Worm (Caenorhabditis elegans) whole organism, L1 larva: ENCODE results near the gene str-255.

Source experiments
- C04F5.9 ChIP-seq: sonication (generic microtip); optimal IDR thresholded peaks from 2 replicates; lab custom pipeline; 2016; ENCODE audit warnings: missing genetic modification characterization, missing compliant biosample characterization
- C16A3.4 ChIP-seq: fragments of 150-350 bp; optimal IDR thresholded peaks from 2 replicates; lab custom pipeline; 2014; ENCODE audit warnings: missing biosample characterization, missing genetic modification characterization
- F16B12.6 ChIP-seq: fragments of 150-350 bp; optimal IDR thresholded peaks from 2 replicates; lab custom pipeline; 2014; ENCODE audit warnings: missing biosample characterization, missing genetic modification characterization
- aha-1 ChIP-seq: fragments of 150-350 bp; optimal IDR thresholded peaks from 2 replicates; lab custom pipeline; 2014; ENCODE audit warnings: missing biosample characterization, missing genetic modification characterization
- blmp-1 ChIP-seq: fragments of 150-350 bp; optimal IDR thresholded peaks from 2 replicates; lab custom pipeline; 2014; ENCODE audit warnings: missing biosample characterization, missing genetic modification characterization
- ceh-63 ChIP-seq: fragments of 200-800 bp; sonication (Bioruptor generic); optimal IDR thresholded peaks from 2 replicates; lab custom pipeline; 2018; ENCODE audit warnings: mild to moderate bottlenecking, missing genetic modification characterization, missing compliant biosample characterization
- ceh-8 ChIP-seq: fragments of 200-800 bp; sonication (Bioruptor generic); optimal IDR thresholded peaks from 2 replicates; lab custom pipeline; 2018; ENCODE audit warnings: mild to moderate bottlenecking, missing genetic modification characterization, moderate library complexity, missing compliant biosample characterization
- ceh-82 ChIP-seq, 3 experiments: fragments of 150-350 bp in 1 of 3; sonication (generic microtip) in 2 of 3; optimal IDR thresholded peaks; 2 replicates each; lab custom pipeline; 2014 to 2017; ENCODE audit warnings: missing biosample characterization in 3 of 3, missing genetic modification characterization in 3 of 3
- dpl-1 ChIP-seq, 3 experiments: fragments of 150-350 bp in 2 of 3; sonication (generic microtip) in 1 of 3; optimal IDR thresholded peaks; 2 replicates each; lab custom pipeline; 2014 to 2017; ENCODE audit warnings: missing biosample characterization in 3 of 3, missing genetic modification characterization in 3 of 3, missing genetic modification reagents in 3 of 3
- dsc-1 ChIP-seq: sonication (generic microtip); optimal IDR thresholded peaks from 2 replicates; lab custom pipeline; 2016; ENCODE audit warnings: mild to moderate bottlenecking, missing genetic modification characterization, missing compliant biosample characterization
- efl-1 ChIP-seq, 4 experiments: fragments of 150-350 bp; optimal IDR thresholded peaks in 3 of 4; peaks in 1 of 4; 1 replicate in 1 of 4; 2 replicates in 3 of 4; lab custom pipeline; 2014; ENCODE audit warnings: missing biosample characterization in 2 of 4, missing genetic modification characterization in 2 of 4, missing genetic modification reagents in 2 of 4
- efl-3 ChIP-seq: fragments of 200-800 bp; sonication (Bioruptor generic); optimal IDR thresholded peaks from 2 replicates; lab custom pipeline; 2018; ENCODE audit warnings: mild to moderate bottlenecking, missing genetic modification characterization, missing compliant biosample characterization
- egl-27 ChIP-seq, 2 experiments: fragments of 150-350 bp in 1 of 2; sonication (generic microtip); optimal IDR thresholded peaks; 3 replicates each; lab custom pipeline; 2017 to 2018; ENCODE audit warnings: missing biosample characterization in 2 of 2, missing genetic modification characterization in 2 of 2, missing genetic modification reagents in 2 of 2
- elt-2 ChIP-seq: sonication (generic microtip); optimal IDR thresholded peaks from 2 replicates; lab custom pipeline; 2016; ENCODE audit warnings: missing genetic modification characterization, mild to moderate bottlenecking, inconsistent platforms, missing compliant biosample characterization, missing genetic modification reagents
- elt-3 ChIP-seq, 6 experiments: fragments of 150-350 bp in 1 of 6; sonication (generic microtip); optimal IDR thresholded peaks; 2 replicates each; lab custom pipeline; 2017 to 2018; ENCODE audit warnings: missing biosample characterization in 6 of 6, missing genetic modification characterization in 6 of 6, inconsistent platforms in 1 of 6
- fkh-10 ChIP-seq: sonication (generic microtip); optimal IDR thresholded peaks from 2 replicates; lab custom pipeline; 2017; ENCODE audit warnings: missing biosample characterization, missing genetic modification reagents, missing genetic modification characterization
- fkh-8 ChIP-seq: sonication (generic microtip); optimal IDR thresholded peaks from 2 replicates; lab custom pipeline; 2016; ENCODE audit warnings: mild to moderate bottlenecking, missing genetic modification characterization, missing compliant biosample characterization
- fos-1 ChIP-seq: fragments of 150-350 bp; optimal IDR thresholded peaks from 2 replicates; lab custom pipeline; 2014; ENCODE audit warnings: missing biosample characterization, missing genetic modification characterization
- hlh-17 ChIP-seq: fragments of 200-800 bp; sonication (Bioruptor generic); optimal IDR thresholded peaks from 2 replicates; lab custom pipeline; 2018; ENCODE audit warnings: missing genetic modification characterization, mild to moderate bottlenecking, missing compliant biosample characterization, moderate library complexity, borderline replicate concordance
- hlh-4 ChIP-seq: sonication (generic microtip); optimal IDR thresholded peaks from 2 replicates; lab custom pipeline; 2016; ENCODE audit warnings: mild to moderate bottlenecking, missing genetic modification characterization, missing compliant biosample characterization
- irx-1 ChIP-seq: sonication (generic microtip); optimal IDR thresholded peaks from 2 replicates; lab custom pipeline; 2016; ENCODE audit warnings: missing genetic modification characterization, missing compliant biosample characterization
- jun-1 ChIP-seq: fragments of 150-350 bp; optimal IDR thresholded peaks from 2 replicates; lab custom pipeline; 2014; ENCODE audit warnings: missing biosample characterization, missing genetic modification reagents, missing genetic modification characterization
- lin-14 ChIP-seq: fragments of 200-800 bp; sonication (Bioruptor generic); optimal IDR thresholded peaks from 2 replicates; lab custom pipeline; 2018; ENCODE audit warnings: mild to moderate bottlenecking, missing genetic modification characterization, moderate library complexity, missing compliant biosample characterization
- lsy-2 ChIP-seq, 2 experiments: fragments of 150-350 bp; optimal IDR thresholded peaks; 2 replicates each; lab custom pipeline; 2014; ENCODE audit warnings: missing biosample characterization in 2 of 2, missing genetic modification characterization in 2 of 2
- nhr-11 ChIP-seq: fragments of 150-350 bp; optimal IDR thresholded peaks from 2 replicates; lab custom pipeline; 2014; ENCODE audit warnings: missing biosample characterization, missing genetic modification characterization
- nhr-12 ChIP-seq: sonication (generic microtip); optimal IDR thresholded peaks from 2 replicates; lab custom pipeline; 2017; ENCODE audit warnings: missing biosample characterization, missing genetic modification characterization
- nhr-19 ChIP-seq: fragments of 200-800 bp; sonication (Bioruptor generic); conservative IDR thresholded peaks from 2 replicates; pipeline ENCODE4 v1.3.6; 2022; ENCODE audit warnings: missing genetic modification characterization, missing compliant biosample characterization
- nhr-28 ChIP-seq: fragments of 150-350 bp; optimal IDR thresholded peaks from 2 replicates; lab custom pipeline; 2014; ENCODE audit warnings: missing biosample characterization, missing genetic modification characterization
- nhr-47 ChIP-seq: sonication (generic microtip); optimal IDR thresholded peaks from 2 replicates; lab custom pipeline; 2016; ENCODE audit warnings: mild to moderate bottlenecking, missing genetic modification characterization, moderate library complexity, missing compliant biosample characterization
- nhr-71 ChIP-seq: sonication (generic microtip); optimal IDR thresholded peaks from 2 replicates; lab custom pipeline; 2016; ENCODE audit warnings: mild to moderate bottlenecking, missing genetic modification characterization, moderate library complexity, missing compliant biosample characterization
- nhr-76 ChIP-seq: sonication (generic microtip); optimal IDR thresholded peaks from 2 replicates; lab custom pipeline; 2017; ENCODE audit warnings: missing biosample characterization, missing genetic modification characterization
- nhr-77 ChIP-seq: fragments of 150-350 bp; optimal IDR thresholded peaks from 2 replicates; lab custom pipeline; 2014; ENCODE audit warnings: missing biosample characterization, missing genetic modification characterization
- nhr-84 ChIP-seq: sonication (generic microtip); optimal IDR thresholded peaks from 2 replicates; lab custom pipeline; 2017; ENCODE audit warnings: missing biosample characterization, missing genetic modification characterization
- nhr-85 ChIP-seq: sonication (generic microtip); peaks from one replicate; lab custom pipeline; 2016; ENCODE audit warnings: missing genetic modification characterization, inconsistent platforms, missing compliant biosample characterization
- pax-3 ChIP-seq: fragments of 200-800 bp; sonication (Bioruptor generic); optimal IDR thresholded peaks from 2 replicates; lab custom pipeline; 2018; ENCODE audit warnings: mild to moderate bottlenecking, missing genetic modification characterization, moderate library complexity, missing compliant biosample characterization
- rnt-1 ChIP-seq: sonication (generic microtip); optimal IDR thresholded peaks from 2 replicates; lab custom pipeline; 2016; ENCODE audit warnings: mild to moderate bottlenecking, missing genetic modification characterization, moderate library complexity, missing compliant biosample characterization
- snu-23 ChIP-seq: sonication (generic microtip); optimal IDR thresholded peaks from 2 replicates; lab custom pipeline; 2016; ENCODE audit warnings: missing genetic modification characterization, missing compliant biosample characterization
- sox-4 ChIP-seq: sonication (generic microtip); optimal IDR thresholded peaks from 2 replicates; lab custom pipeline; 2016; ENCODE audit warnings: missing genetic modification characterization, missing compliant biosample characterization
- sptf-1 ChIP-seq: fragments of 150-350 bp; optimal IDR thresholded peaks from 2 replicates; lab custom pipeline; 2014; ENCODE audit warnings: missing biosample characterization, missing genetic modification characterization
- tbx-2 ChIP-seq: sonication (generic microtip); optimal IDR thresholded peaks from 2 replicates; lab custom pipeline; 2016; ENCODE audit warnings: missing genetic modification characterization, missing compliant biosample characterization
- unc-62 ChIP-seq: fragments of 150-350 bp; optimal IDR thresholded peaks from 2 replicates; lab custom pipeline; 2014; ENCODE audit warnings: missing biosample characterization, missing genetic modification reagents, missing genetic modification characterization
- unc-86 ChIP-seq: sonication (generic microtip); optimal IDR thresholded peaks from 2 replicates; lab custom pipeline; 2016; ENCODE audit warnings: missing genetic modification characterization, missing compliant biosample characterization
- unc-98 ChIP-seq: fragments of 200-800 bp; sonication (Bioruptor generic); IDR thresholded peaks from 2 replicates; pipeline ENCODE4 v1.3.6; 2022; ENCODE audit warnings: missing genetic modification characterization, missing compliant biosample characterization
- vab-15 ChIP-seq: sonication (generic microtip); optimal IDR thresholded peaks from 2 replicates; lab custom pipeline; 2017; ENCODE audit warnings: missing genotype, mild to moderate bottlenecking, missing genetic modification characterization, missing compliant biosample characterization
- xbp-1 ChIP-seq: sonication (generic microtip); optimal IDR thresholded peaks from 2 replicates; lab custom pipeline; 2016; ENCODE audit warnings: missing genetic modification characterization, missing compliant biosample characterization
- zip-4 ChIP-seq: fragments of 200-800 bp; sonication (Bioruptor generic); optimal IDR thresholded peaks from 2 replicates; lab custom pipeline; 2018; ENCODE audit warnings: mild to moderate bottlenecking, missing genetic modification characterization, moderate library complexity, missing compliant biosample characterization
- ztf-11 ChIP-seq, 2 experiments: sonication (generic microtip); optimal IDR thresholded peaks; 2 replicates each; lab custom pipeline; 2016 to 2017; ENCODE audit warnings: missing genetic modification characterization in 2 of 2, missing biosample characterization in 1 of 2, missing compliant biosample characterization in 1 of 2
- ztf-4 ChIP-seq: fragments of 150-350 bp; optimal IDR thresholded peaks from 2 replicates; lab custom pipeline; 2014; ENCODE audit warnings: missing biosample characterization, missing genetic modification characterization

str-255 gene

DNA sequence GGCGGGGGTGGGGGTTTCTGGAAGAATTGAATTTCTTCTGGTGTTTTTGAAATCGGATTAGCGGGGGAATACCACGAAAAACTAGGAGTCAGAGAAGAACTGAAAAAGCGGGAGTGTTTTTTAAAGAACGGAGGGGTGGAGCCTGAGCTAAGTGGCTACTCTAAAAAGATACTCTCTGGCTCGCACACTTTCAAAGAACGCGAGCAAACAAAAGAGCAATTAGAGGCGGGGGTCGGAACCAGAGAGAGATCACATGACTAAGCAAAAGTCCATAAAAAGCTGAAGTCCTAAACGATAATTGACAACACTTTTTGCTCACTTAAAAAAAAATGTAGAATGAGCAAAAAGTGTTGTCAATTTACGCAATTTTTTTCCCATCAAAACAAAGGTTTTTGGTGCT lies 29.3 kb downstream of the str-255 start:
- no peak for TF ChIP-seq sox-4 (tag; lab: Kevin White, UChicago)
- TF ChIP-seq unc-98 (GFP tag; lab: Robert Waterston, UW) = no peak
- peak; percentile 30 for TF ChIP-seq nhr-47 (tag; lab: Kevin White, UChicago)
- no peak for TF ChIP-seq pax-3 (tag; lab: Kevin White, UChicago)
- TF ChIP-seq nhr-84 (tag; lab: Kevin White, UChicago) = no peak
- peak; percentile 47 for TF ChIP-seq tbx-2 (tag; lab: Kevin White, UChicago)
- no peak for TF ChIP-seq jun-1
- TF ChIP-seq efl-1 (optimal IDR thresholded peaks at IDR 0.05; lab: Kevin White, UChicago) = no peak
- no peak for TF ChIP-seq efl-1 (GFP tag; optimal IDR thresholded peaks at IDR 0.05 in 1 of 2; lab: Kevin White, UChicago)
- no peak for TF ChIP-seq nhr-28 (tag; lab: Kevin White, UChicago)
- TF ChIP-seq ceh-63 (GFP tag; lab: Kevin White, UChicago) = no peak
- no peak for TF ChIP-seq F16B12.6 (tag; lab: Kevin White, UChicago)
- no peak for TF ChIP-seq ceh-8 (GFP tag; lab: Kevin White, UChicago)
- peak; percentile 25 for TF ChIP-seq fkh-8 (tag; lab: Kevin White, UChicago)
- TF ChIP-seq irx-1 (tag; lab: Kevin White, UChicago) = no peak
- peak; percentile 26 for TF ChIP-seq nhr-19 (GFP tag; lab: Robert Waterston, UW)
- peak; percentile 92 for TF ChIP-seq lin-14 (GFP tag; lab: Kevin White, UChicago)
- TF ChIP-seq nhr-71 (tag; lab: Kevin White, UChicago) = peak; percentile 51
- TF ChIP-seq nhr-85 (tag; lab: Kevin White, UChicago) = no peak
- no peak for TF ChIP-seq elt-3 (tag; optimal IDR thresholded peaks at IDR 0.05; lab: Kevin White, UChicago)
- TF ChIP-seq hlh-4 (tag; lab: Kevin White, UChicago) = no peak
- peak in 1 of 3 experiments; percentile 7 for TF ChIP-seq dpl-1 (GFP tag; optimal IDR thresholded peaks at IDR 0.05; lab: Kevin White, UChicago)
- no peak for TF ChIP-seq nhr-77 (tag; lab: Kevin White, UChicago)
- no peak for TF ChIP-seq fkh-10 (GFP tag; lab: Kevin White, UChicago)
- TF ChIP-seq ztf-4 (tag; lab: Kevin White, UChicago) = no peak
- no peak for TF ChIP-seq vab-15 (tag; lab: Kevin White, UChicago)
- peak; percentile 10 for TF ChIP-seq rnt-1 (tag; lab: Kevin White, UChicago)
- peak; percentile 26 for TF ChIP-seq unc-86 (tag; lab: Kevin White, UChicago)
- TF ChIP-seq dsc-1 = peak; percentile 12
- no peak for TF ChIP-seq hlh-17
- no peak for TF ChIP-seq efl-3
- peak; percentile 9 to 18 for TF ChIP-seq lsy-2 (tag; optimal IDR thresholded peaks at IDR 0.05; lab: Kevin White, UChicago)
- TF ChIP-seq ceh-82 (tag; optimal IDR thresholded peaks at IDR 0.05; lab: Kevin White, UChicago) = peak in 1 of 3 experiments; percentile 8

DNA sequence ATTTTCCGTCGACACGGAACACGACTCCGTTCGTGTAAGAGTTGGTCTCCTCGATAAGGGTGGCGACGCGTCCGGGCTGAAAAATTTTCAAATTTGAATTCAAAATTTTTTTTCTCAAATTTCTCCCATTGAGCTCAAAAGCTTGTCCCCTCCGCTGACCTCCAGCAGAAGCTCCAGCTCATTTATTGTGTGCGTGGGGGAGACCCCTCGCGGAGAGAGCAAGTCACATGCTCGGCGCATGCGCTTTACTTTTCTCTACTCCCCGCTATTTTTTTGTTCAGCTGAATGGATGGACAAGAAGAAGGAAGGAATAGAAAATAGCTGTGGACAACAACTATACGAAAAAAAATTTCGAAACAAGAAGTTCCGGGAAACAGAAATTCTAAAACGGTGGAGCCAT lies 30.1 kb downstream of the str-255 start:
- no peak for TF ChIP-seq aha-1 (tag; lab: Kevin White, UChicago)
- TF ChIP-seq nhr-47 (tag; lab: Kevin White, UChicago) = peak; percentile 75
- TF ChIP-seq C16A3.4 (tag; lab: Kevin White, UChicago) = peak; percentile 36
- no peak for TF ChIP-seq unc-62 (GFP tag; lab: Kevin White, UChicago)
- peak; percentile 64 for TF ChIP-seq dsc-1
- peak; percentile 76 for TF ChIP-seq tbx-2 (tag; lab: Kevin White, UChicago)
- TF ChIP-seq nhr-28 (tag; lab: Kevin White, UChicago) = no peak
- no peak for TF ChIP-seq sptf-1 (tag; lab: Kevin White, UChicago)
- no peak for TF ChIP-seq nhr-84 (tag; lab: Kevin White, UChicago)
- TF ChIP-seq fos-1 = no peak
- peak in 1 of 2 experiments; percentile 19 for TF ChIP-seq ztf-11 (tag; optimal IDR thresholded peaks at IDR 0.05; lab: Kevin White, UChicago)
- TF ChIP-seq nhr-19 (GFP tag; lab: Robert Waterston, UW) = peak; percentile 73
- no peak for TF ChIP-seq nhr-85 (tag; lab: Kevin White, UChicago)
- no peak for TF ChIP-seq nhr-11 (tag; lab: Kevin White, UChicago)
- TF ChIP-seq C04F5.9 (tag; lab: Kevin White, UChicago) = no peak
- TF ChIP-seq elt-2 (tag; lab: Kevin White, UChicago) = no peak
- TF ChIP-seq blmp-1 (tag; lab: Kevin White, UChicago) = no peak
- peak; percentile 86 for TF ChIP-seq fkh-8 (tag; lab: Kevin White, UChicago)
- peak; percentile 70 for TF ChIP-seq snu-23 (GFP tag; lab: Kevin White, UChicago)
- peak; percentile 2 for TF ChIP-seq jun-1
- peak; percentile 84 for TF ChIP-seq nhr-71 (tag; lab: Kevin White, UChicago)
- peak; percentile 53 for TF ChIP-seq xbp-1 (tag; lab: Kevin White, UChicago)
- no peak for TF ChIP-seq egl-27 (tag; optimal IDR thresholded peaks at IDR 0.05; lab: Kevin White, UChicago)
- no peak for TF ChIP-seq nhr-76
- TF ChIP-seq ceh-82 (tag; optimal IDR thresholded peaks at IDR 0.05; lab: Kevin White, UChicago) = peak; percentile 40 to 85 (median 61)
- no peak for TF ChIP-seq zip-4 (GFP tag; lab: Kevin White, UChicago)
- no peak for TF ChIP-seq nhr-12 (tag; lab: Kevin White, UChicago)
- peak; percentile 64 for TF ChIP-seq rnt-1 (tag; lab: Kevin White, UChicago)
- TF ChIP-seq fkh-10 (GFP tag; lab: Kevin White, UChicago) = peak; percentile 76
- peak; percentile 99 for TF ChIP-seq lin-14 (GFP tag; lab: Kevin White, UChicago)
- peak; percentile 42 for TF ChIP-seq sox-4 (tag; lab: Kevin White, UChicago)
- no peak for TF ChIP-seq nhr-77 (tag; lab: Kevin White, UChicago)
